Worm (Caenorhabditis elegans) whole organism, young adult: ENCODE data around the gene mrps-26.

Experiments
- B0035.1 ChIP-seq: sonication (generic microtip); optimal IDR thresholded peaks from 2 replicates; lab custom pipeline; 2016; ENCODE audit warnings: missing genetic modification characterization, mild to moderate bottlenecking, missing compliant biosample characterization, missing genotype, missing genetic modification reagents
- B0336.3 ChIP-seq: fragments of 200-800 bp; sonication (Bioruptor generic); IDR thresholded peaks from 2 replicates; pipeline ENCODE4 v1.3.6; 2022; ENCODE audit warnings: missing genetic modification characterization, missing compliant biosample characterization
- C06A6.2 ChIP-seq: fragments of 200-800 bp; sonication (Bioruptor generic); conservative IDR thresholded peaks from 2 replicates; pipeline ENCODE4 v1.3.6; 2022; ENCODE audit warnings: missing genetic modification characterization, missing compliant biosample characterization
- F37B4.10 ChIP-seq: fragments of 200-800 bp; sonication (Bioruptor generic); IDR thresholded peaks from 2 replicates; pipeline ENCODE4 v1.3.6; 2022; ENCODE audit warnings: missing genetic modification characterization, missing compliant biosample characterization
- F57A8.1 ChIP-seq: fragments of 200-800 bp; sonication (Bioruptor generic); optimal IDR thresholded peaks from 2 replicates; lab custom pipeline; 2018; ENCODE audit warnings: mild to moderate bottlenecking, missing genetic modification characterization, moderate library complexity, missing compliant biosample characterization
- K11D2.4 ChIP-seq: fragments of 200-800 bp; sonication (Bioruptor generic); IDR thresholded peaks from 2 replicates; pipeline ENCODE4 v1.3.6; 2022; ENCODE audit warnings: missing genetic modification reagents, missing genetic modification characterization, missing compliant biosample characterization
- K12H6.12 ChIP-seq: fragments of 200-800 bp; sonication (Bioruptor generic); optimal IDR thresholded peaks from 2 replicates; lab custom pipeline; 2018; ENCODE audit warnings: mild to moderate bottlenecking, missing genetic modification characterization, missing compliant biosample characterization
- T07F8.4 ChIP-seq: sonication (generic microtip); optimal IDR thresholded peaks from 2 replicates; lab custom pipeline; 2016; ENCODE audit warnings: mild to moderate bottlenecking, missing genetic modification characterization, moderate library complexity, missing compliant biosample characterization
- T26A5.8 ChIP-seq: sonication (generic microtip); optimal IDR thresholded peaks from 2 replicates; lab custom pipeline; 2016; ENCODE audit warnings: missing genetic modification characterization, missing compliant biosample characterization
- Y53G8AR.9 ChIP-seq: fragments of 200-800 bp; sonication (Bioruptor generic); conservative IDR thresholded peaks from 2 replicates; pipeline ENCODE4 v1.3.6; 2022; ENCODE audit warnings: missing genetic modification reagents, missing genetic modification characterization, missing compliant biosample characterization
- Y56A3A.18 ChIP-seq: fragments of 200-800 bp; sonication (Bioruptor generic); IDR thresholded peaks from 2 replicates; pipeline ENCODE4 v1.3.6; 2022; ENCODE audit warnings: missing genetic modification reagents, missing genetic modification characterization, missing compliant biosample characterization
- Y67H2A.10 ChIP-seq: fragments of 200-800 bp; sonication (Bioruptor generic); conservative IDR thresholded peaks from 2 replicates; pipeline ENCODE4 v1.3.6; 2022; ENCODE audit warnings: missing genetic modification reagents, missing genetic modification characterization, missing compliant biosample characterization
- ZK185.1 ChIP-seq: sonication (generic microtip); optimal IDR thresholded peaks from 2 replicates; lab custom pipeline; 2016; ENCODE audit warnings: mild to moderate bottlenecking, missing genetic modification characterization, missing compliant biosample characterization; ENCODE audit not compliant: poor library complexity, severe bottlenecking
- akir-1 ChIP-seq: fragments of 200-800 bp; sonication (Bioruptor generic); optimal IDR thresholded peaks from 2 replicates; lab custom pipeline; 2018; ENCODE audit warnings: mild to moderate bottlenecking, missing genetic modification characterization, moderate library complexity, missing compliant biosample characterization
- atf-7 ChIP-seq: sonication (generic microtip); optimal IDR thresholded peaks from 2 replicates; lab custom pipeline; 2017; ENCODE audit warnings: mild to moderate bottlenecking, missing genetic modification characterization, missing compliant biosample characterization
- bed-1 ChIP-seq: fragments of 200-800 bp; sonication (Bioruptor generic); IDR thresholded peaks from 2 replicates; pipeline ENCODE4 v1.3.6; 2022; ENCODE audit warnings: missing genetic modification reagents, missing genetic modification characterization, missing compliant biosample characterization
- cebp-1 ChIP-seq, 2 experiments: fragments of 200-800 bp in 1 of 2; sonication (Bioruptor generic) in 1 of 2; sonication (generic microtip) in 1 of 2; IDR thresholded peaks in 1 of 2; optimal IDR thresholded peaks in 1 of 2; 2 replicates each; pipeline versions ENCODE4 v1.3.6 to Lab custom; 2017 to 2022; ENCODE audit warnings: missing compliant biosample characterization in 2 of 2, missing genetic modification characterization in 2 of 2, mild to moderate bottlenecking in 1 of 2, missing genetic modification reagents in 1 of 2, moderate library complexity in 1 of 2
- ceh-27 ChIP-seq: fragments of 200-800 bp; sonication (Bioruptor generic); optimal IDR thresholded peaks from 2 replicates; lab custom pipeline; 2018; ENCODE audit warnings: mild to moderate bottlenecking, missing genetic modification characterization, moderate library complexity, missing compliant biosample characterization
- ceh-40 ChIP-seq: fragments of 200-800 bp; sonication (Bioruptor generic); IDR thresholded peaks from 2 replicates; pipeline ENCODE4 v1.3.6; 2022; ENCODE audit warnings: missing genetic modification characterization, missing compliant biosample characterization
- ceh-58 ChIP-seq: fragments of 200-800 bp; sonication (Bioruptor generic); IDR thresholded peaks from 2 replicates; pipeline ENCODE4 v1.3.6; 2022; ENCODE audit warnings: missing genetic modification characterization, missing compliant biosample characterization
- ceh-91 ChIP-seq: fragments of 200-800 bp; sonication (Bioruptor generic); IDR thresholded peaks from 2 replicates; pipeline ENCODE4 v1.3.6; 2022; ENCODE audit warnings: missing genetic modification reagents, missing genetic modification characterization, missing compliant biosample characterization
- dpff-1 ChIP-seq: sonication (generic microtip); optimal IDR thresholded peaks from 2 replicates; lab custom pipeline; 2017; ENCODE audit warnings: mild to moderate bottlenecking, missing genetic modification characterization, missing compliant biosample characterization
- egrh-3 ChIP-seq: fragments of 200-800 bp; sonication (Bioruptor generic); IDR thresholded peaks from 2 replicates; pipeline ENCODE4 v1.3.6; 2022; ENCODE audit warnings: missing genetic modification reagents, missing genetic modification characterization, missing compliant biosample characterization
- hrde-1 ChIP-seq: sonication (generic microtip); optimal IDR thresholded peaks from 2 replicates; lab custom pipeline; 2016; ENCODE audit warnings: missing genetic modification characterization, mild to moderate bottlenecking, missing compliant biosample characterization, moderate library complexity, missing genotype, missing genetic modification reagents, borderline replicate concordance
- let-526 ChIP-seq: fragments of 200-800 bp; sonication (Bioruptor generic); IDR thresholded peaks from 2 replicates; pipeline ENCODE4 v1.3.6; 2022; ENCODE audit warnings: missing genetic modification reagents, missing genetic modification characterization, missing compliant biosample characterization
- let-607 ChIP-seq, 2 experiments: fragments of 200-800 bp in 1 of 2; sonication (Bioruptor generic) in 1 of 2; sonication (generic microtip) in 1 of 2; optimal IDR thresholded peaks; 2 replicates each; lab custom pipeline; 2016 to 2018; ENCODE audit warnings: mild to moderate bottlenecking in 2 of 2, missing compliant biosample characterization in 2 of 2, missing genetic modification characterization in 2 of 2, moderate library complexity in 2 of 2, missing genotype in 1 of 2
- lin-54 ChIP-seq: fragments of 200-800 bp; sonication (Bioruptor generic); optimal IDR thresholded peaks from 2 replicates; lab custom pipeline; 2018; ENCODE audit warnings: mild to moderate bottlenecking, missing genetic modification characterization, missing compliant biosample characterization
- madf-3 ChIP-seq: fragments of 200-800 bp; sonication (Bioruptor generic); IDR thresholded peaks from 2 replicates; pipeline ENCODE4 v1.3.6; 2022; ENCODE audit warnings: missing genetic modification reagents, missing genetic modification characterization, missing compliant biosample characterization
- mes-4 ChIP-seq: sonication (generic microtip); optimal IDR thresholded peaks from 2 replicates; lab custom pipeline; 2016; ENCODE audit warnings: missing genotype, missing genetic modification characterization, missing compliant biosample characterization
- nfya-1 ChIP-seq: sonication (generic microtip); optimal IDR thresholded peaks from 2 replicates; lab custom pipeline; 2017; ENCODE audit warnings: antibody characterized with exemption, missing compliant biosample characterization, missing genetic modification characterization, borderline replicate concordance; ENCODE audit not compliant: insufficient read depth
- nfyb-1 ChIP-seq: fragments of 200-800 bp; sonication (Bioruptor generic); IDR thresholded peaks from 2 replicates; pipeline ENCODE4 v1.3.6; 2022; ENCODE audit warnings: missing genetic modification reagents, missing genetic modification characterization, missing compliant biosample characterization
- nhr-90 ChIP-seq: sonication (generic microtip); optimal IDR thresholded peaks from 2 replicates; lab custom pipeline; 2016; ENCODE audit warnings: missing genotype, mild to moderate bottlenecking, missing genetic modification characterization, missing compliant biosample characterization
- pha-4 ChIP-seq: fragments of 150-350 bp; sonication (generic microtip); optimal IDR thresholded peaks from 2 replicates; lab custom pipeline; 2014; ENCODE audit warnings: missing biosample characterization, missing genetic modification reagents, missing genetic modification characterization
- sdz-38 ChIP-seq: sonication (generic microtip); optimal IDR thresholded peaks from 2 replicates; lab custom pipeline; 2016; ENCODE audit warnings: missing genotype, missing genetic modification characterization, missing compliant biosample characterization
- sea-2 ChIP-seq: fragments of 200-800 bp; sonication (Bioruptor generic); IDR thresholded peaks from 2 replicates; pipeline ENCODE4 v1.3.6; 2022; ENCODE audit warnings: missing genetic modification characterization, missing compliant biosample characterization
- snpc-1.3 ChIP-seq: sonication (generic microtip); optimal IDR thresholded peaks from 2 replicates; lab custom pipeline; 2017; ENCODE audit warnings: missing genetic modification characterization, mild to moderate bottlenecking, missing compliant biosample characterization, antibody characterized with exemption, moderate library complexity, missing genotype, missing genetic modification reagents; ENCODE audit not compliant: insufficient read depth
- tbx-9 ChIP-seq: sonication (generic microtip); optimal IDR thresholded peaks from 2 replicates; lab custom pipeline; 2016; ENCODE audit warnings: borderline replicate concordance, missing genetic modification characterization, inconsistent platforms, missing compliant biosample characterization
- xnd-1 ChIP-seq: sonication (generic microtip); optimal IDR thresholded peaks from 2 replicates; lab custom pipeline; 2016; ENCODE audit warnings: missing genotype, missing genetic modification reagents, missing genetic modification characterization, missing compliant biosample characterization
- zim-3 ChIP-seq: sonication (generic microtip); optimal IDR thresholded peaks from 2 replicates; lab custom pipeline; 2017; ENCODE audit warnings: mild to moderate bottlenecking, missing genetic modification characterization, moderate library complexity, missing compliant biosample characterization
- ztf-22 ChIP-seq: fragments of 200-800 bp; sonication (Bioruptor generic); optimal IDR thresholded peaks from 2 replicates; lab custom pipeline; 2018; ENCODE audit warnings: mild to moderate bottlenecking, missing genetic modification characterization, moderate library complexity, missing compliant biosample characterization
- ztf-26 ChIP-seq: sonication (generic microtip); optimal IDR thresholded peaks from 2 replicates; lab custom pipeline; 2017; ENCODE audit warnings: missing genetic modification characterization, missing compliant biosample characterization

mrps-26 gene

ce11 chrIII:5227831-5228467, 6.5 kb upstream of the mrps-26 start, which contains the start of the genes C34E10.12, C34E10.10 and atp-2 (continued):
- TF ChIP-seq ceh-58 (no peak), ztf-22 (GFP tag; lab: Kevin White, UChicago) (no peak), lin-54 (peak; percentile 71), T07F8.4 (tag; lab: Kevin White, UChicago) (no peak), snpc-1.3 (tag; lab: Kevin White, UChicago) (peak; percentile 62), F57A8.1 (GFP tag; lab: Kevin White, UChicago) (no peak), cebp-1 (GFP tag; IDR thresholded peaks at IDR 0.05; lab: Robert Waterston, UW) (no peak), cebp-1 (tag; optimal IDR thresholded peaks at IDR 0.05; lab: Kevin White, UChicago) (peak; percentile 59)

- TF ChIP-seq B0035.1 (tag; lab: Kevin White, UChicago) (no peak), atf-7 (tag; lab: Kevin White, UChicago) (no peak), nfya-1 (no peak), B0336.3 (GFP tag; lab: Robert Waterston, UW) (no peak), C06A6.2 (GFP tag; lab: Robert Waterston, UW) (no peak), sdz-38 (tag; lab: Kevin White, UChicago) (no peak), lin-54 (no peak)
These were observed 5.6 kb upstream of the mrps-26 start for ce11 chrIII:5228839-5229238.

ce11 chrIII:5229511-5230250, 4.7 kb upstream of the mrps-26 start:
- peak; percentile 4 for TF ChIP-seq ZK185.1 (tag; lab: Kevin White, UChicago)
- TF ChIP-seq akir-1 (GFP tag; lab: Kevin White, UChicago): no peak
- TF ChIP-seq Y53G8AR.9: peak; percentile 34; the same call in 1 of the 2 replicates
- no peak for TF ChIP-seq ceh-27 (GFP tag; lab: Kevin White, UChicago)
- TF ChIP-seq T26A5.8 (tag; lab: Kevin White, UChicago): no peak
- TF ChIP-seq madf-3: 0 out of 2 replicates have a peak, but pooled peaks have one; percentile 28
- no peak for TF ChIP-seq K12H6.12
- TF ChIP-seq zim-3 (tag; lab: Kevin White, UChicago): no peak
- TF ChIP-seq let-526 (GFP tag; lab: Robert Waterston, UW): no peak
- 0 out of 2 replicates have a peak, but pooled peaks have one; percentile 60 for TF ChIP-seq ceh-58
- TF ChIP-seq xnd-1: no peak
- TF ChIP-seq B0336.3 (GFP tag; lab: Robert Waterston, UW): no peak
- no peak for TF ChIP-seq tbx-9 (tag; lab: Kevin White, UChicago)
- TF ChIP-seq ceh-40 (GFP tag; lab: Robert Waterston, UW): no peak
- 0 out of 2 replicates have a peak, but pooled peaks have one; percentile 27 for TF ChIP-seq F37B4.10

DNA sequence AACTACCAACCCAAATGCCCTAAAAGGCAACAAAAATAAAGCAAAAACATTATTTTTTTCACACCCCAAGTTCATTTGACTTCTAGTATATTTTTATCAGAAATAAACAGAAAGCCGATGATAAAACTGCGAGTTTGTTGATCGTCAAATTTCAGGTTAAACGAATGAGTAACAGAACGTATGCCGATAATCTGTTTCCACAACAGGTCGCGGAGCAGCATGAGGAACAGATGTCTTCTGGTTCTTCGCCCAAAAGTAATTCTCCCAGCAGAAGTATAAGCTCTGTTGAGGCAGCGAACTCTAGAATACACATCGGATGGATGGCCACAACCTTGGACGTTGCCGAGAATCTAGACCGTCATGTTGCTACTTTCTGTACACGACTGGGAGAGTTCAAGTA, 4.0 kb upstream of the mrps-26 start, which contains the start of gene prmt-5:
Gene prmt-5, plus strand, starts transcription at position 141 of the 400 bp plus-strand sequence.
- no peak for TF ChIP-seq pha-4 (tag; lab: Kevin White, UChicago)
- TF ChIP-seq hrde-1 (tag; lab: Kevin White, UChicago): peak; percentile 84
- TF ChIP-seq K11D2.4 (GFP tag; lab: Robert Waterston, UW): no peak
- TF ChIP-seq C06A6.2 (GFP tag; lab: Robert Waterston, UW): no peak; the same call in 1 of the 2 replicates
- peak; percentile 85 for TF ChIP-seq Y56A3A.18
- TF ChIP-seq ztf-26 (tag; lab: Kevin White, UChicago): peak; percentile 61
- no peak for TF ChIP-seq bed-1 (GFP tag; lab: Robert Waterston, UW)
- TF ChIP-seq egrh-3 (GFP tag; lab: Robert Waterston, UW): no peak
- no peak for TF ChIP-seq Y67H2A.10 (GFP tag; lab: Robert Waterston, UW)
- no peak for TF ChIP-seq sea-2 (GFP tag; lab: Robert Waterston, UW)
- TF ChIP-seq nhr-90 (tag; lab: Kevin White, UChicago): no peak
- TF ChIP-seq nfyb-1 (GFP tag; lab: Robert Waterston, UW): peak; percentile 91
- TF ChIP-seq let-607 (tag; optimal IDR thresholded peaks at IDR 0.05; lab: Kevin White, UChicago): peak; percentile 46 to 51
- no peak for TF ChIP-seq mes-4
- peak; percentile 95 for TF ChIP-seq dpff-1 (tag; lab: Kevin White, UChicago)
- TF ChIP-seq ceh-58: no peak
- no peak for TF ChIP-seq ceh-91 (GFP tag; lab: Robert Waterston, UW)
